Worm (Caenorhabditis elegans) whole organism, L1 larva: Measurements from ENCODE around the gene ceh-91.

Experiments
- C04F5.9 ChIP-seq: sonication (generic microtip); optimal IDR thresholded peaks from 2 replicates; lab custom pipeline; 2016; ENCODE audit warnings: missing genetic modification characterization, missing compliant biosample characterization
- F16B12.6 ChIP-seq: fragments of 150-350 bp; optimal IDR thresholded peaks from 2 replicates; lab custom pipeline; 2014; ENCODE audit warnings: missing biosample characterization, missing genetic modification characterization
- alr-1 ChIP-seq: fragments of 200-800 bp; sonication (Bioruptor generic); optimal IDR thresholded peaks from 2 replicates; lab custom pipeline; 2018; ENCODE audit warnings: borderline replicate concordance, mild to moderate bottlenecking, missing genetic modification characterization, missing compliant biosample characterization
- blmp-1 ChIP-seq: fragments of 150-350 bp; optimal IDR thresholded peaks from 2 replicates; lab custom pipeline; 2014; ENCODE audit warnings: missing biosample characterization, missing genetic modification characterization
- ceh-63 ChIP-seq: fragments of 200-800 bp; sonication (Bioruptor generic); optimal IDR thresholded peaks from 2 replicates; lab custom pipeline; 2018; ENCODE audit warnings: mild to moderate bottlenecking, missing genetic modification characterization, missing compliant biosample characterization
- ceh-82 ChIP-seq, 3 experiments: fragments of 150-350 bp in 1 of 3; sonication (generic microtip) in 2 of 3; optimal IDR thresholded peaks; 2 replicates each; lab custom pipeline; 2014 to 2017; ENCODE audit warnings: missing biosample characterization in 3 of 3, missing genetic modification characterization in 3 of 3
- ceh-90 ChIP-seq: sonication (generic microtip); optimal IDR thresholded peaks from 2 replicates; lab custom pipeline; 2016; ENCODE audit warnings: missing genetic modification characterization, missing compliant biosample characterization
- ces-1 ChIP-seq: fragments of 150-350 bp; optimal IDR thresholded peaks from 2 replicates; lab custom pipeline; 2014; ENCODE audit warnings: missing biosample characterization, missing genetic modification reagents, missing genetic modification characterization
- dsc-1 ChIP-seq: sonication (generic microtip); optimal IDR thresholded peaks from 2 replicates; lab custom pipeline; 2016; ENCODE audit warnings: mild to moderate bottlenecking, missing genetic modification characterization, missing compliant biosample characterization
- egl-13 ChIP-seq: sonication (generic microtip); optimal IDR thresholded peaks from 2 replicates; lab custom pipeline; 2016; ENCODE audit warnings: missing genotype, missing genetic modification reagents, missing genetic modification characterization, missing compliant biosample characterization
- elt-3 ChIP-seq, 6 experiments: fragments of 150-350 bp in 1 of 6; sonication (generic microtip); optimal IDR thresholded peaks; 2 replicates each; lab custom pipeline; 2017 to 2018; ENCODE audit warnings: missing biosample characterization in 6 of 6, missing genetic modification characterization in 6 of 6, inconsistent platforms in 1 of 6
- fkh-10 ChIP-seq: sonication (generic microtip); optimal IDR thresholded peaks from 2 replicates; lab custom pipeline; 2017; ENCODE audit warnings: missing biosample characterization, missing genetic modification reagents, missing genetic modification characterization
- fkh-4 ChIP-seq: sonication (generic microtip); optimal IDR thresholded peaks from 2 replicates; lab custom pipeline; 2016; ENCODE audit warnings: missing compliant biosample characterization, missing genetic modification characterization, borderline replicate concordance
- fkh-8 ChIP-seq: sonication (generic microtip); optimal IDR thresholded peaks from 2 replicates; lab custom pipeline; 2016; ENCODE audit warnings: mild to moderate bottlenecking, missing genetic modification characterization, missing compliant biosample characterization
- grh-1 ChIP-seq: fragments of 200-800 bp; sonication (Bioruptor generic); IDR thresholded peaks from 2 replicates; pipeline ENCODE4 v1.3.6; 2022; ENCODE audit warnings: missing genetic modification reagents, missing genetic modification characterization, missing compliant biosample characterization
- lin-13 ChIP-seq: fragments of 150-350 bp; optimal IDR thresholded peaks from 2 replicates; lab custom pipeline; 2014; ENCODE audit warnings: missing biosample characterization, missing genetic modification reagents, missing genetic modification characterization
- lin-15B ChIP-seq: fragments of 150-350 bp; sonication (generic microtip); optimal IDR thresholded peaks from 3 replicates; lab custom pipeline; 2014; ENCODE audit warnings: missing biosample characterization, missing genetic modification characterization
- lin-35 ChIP-seq, 2 experiments: fragments of 150-350 bp; optimal IDR thresholded peaks; 2 replicates each; lab custom pipeline; 2014; ENCODE audit warnings: missing biosample characterization in 2 of 2, missing genetic modification characterization in 2 of 2, missing genetic modification reagents in 2 of 2
- lir-3 ChIP-seq: sonication (generic microtip); optimal IDR thresholded peaks from 2 replicates; lab custom pipeline; 2016; ENCODE audit warnings: mild to moderate bottlenecking, missing genetic modification characterization, moderate library complexity, missing compliant biosample characterization; ENCODE audit not compliant: poor library complexity
- nhr-19 ChIP-seq: fragments of 200-800 bp; sonication (Bioruptor generic); conservative IDR thresholded peaks from 2 replicates; pipeline ENCODE4 v1.3.6; 2022; ENCODE audit warnings: missing genetic modification characterization, missing compliant biosample characterization
- nhr-237 ChIP-seq: fragments of 150-350 bp; optimal IDR thresholded peaks from 2 replicates; lab custom pipeline; 2014; ENCODE audit warnings: missing biosample characterization, missing genetic modification characterization
- nhr-28 ChIP-seq: fragments of 150-350 bp; optimal IDR thresholded peaks from 2 replicates; lab custom pipeline; 2014; ENCODE audit warnings: missing biosample characterization, missing genetic modification characterization
- nhr-77 ChIP-seq: fragments of 150-350 bp; optimal IDR thresholded peaks from 2 replicates; lab custom pipeline; 2014; ENCODE audit warnings: missing biosample characterization, missing genetic modification characterization
- nhr-84 ChIP-seq: sonication (generic microtip); optimal IDR thresholded peaks from 2 replicates; lab custom pipeline; 2017; ENCODE audit warnings: missing biosample characterization, missing genetic modification characterization
- nhr-85 ChIP-seq: sonication (generic microtip); peaks from one replicate; lab custom pipeline; 2016; ENCODE audit warnings: missing genetic modification characterization, inconsistent platforms, missing compliant biosample characterization
- nhr-90 ChIP-seq: sonication (generic microtip); optimal IDR thresholded peaks from 2 replicates; lab custom pipeline; 2016; ENCODE audit warnings: mild to moderate bottlenecking, missing genetic modification characterization, missing compliant biosample characterization; ENCODE audit not compliant: poor library complexity
- pax-3 ChIP-seq: fragments of 200-800 bp; sonication (Bioruptor generic); optimal IDR thresholded peaks from 2 replicates; lab custom pipeline; 2018; ENCODE audit warnings: mild to moderate bottlenecking, missing genetic modification characterization, moderate library complexity, missing compliant biosample characterization
- pqm-1 ChIP-seq: sonication (generic microtip); optimal IDR thresholded peaks from 3 replicates; lab custom pipeline; 2017; ENCODE audit warnings: missing biosample characterization, missing genetic modification characterization
- skn-1 ChIP-seq: fragments of 150-350 bp; optimal IDR thresholded peaks from 2 replicates; lab custom pipeline; 2014; ENCODE audit warnings: missing biosample characterization, missing genetic modification characterization
- sox-4 ChIP-seq: sonication (generic microtip); optimal IDR thresholded peaks from 2 replicates; lab custom pipeline; 2016; ENCODE audit warnings: missing genetic modification characterization, missing compliant biosample characterization
- swsn-7 ChIP-seq: sonication (generic microtip); optimal IDR thresholded peaks from 2 replicates; lab custom pipeline; 2016; ENCODE audit warnings: missing genetic modification characterization, missing compliant biosample characterization
- unc-130 ChIP-seq: fragments of 150-350 bp; optimal IDR thresholded peaks from 2 replicates; lab custom pipeline; 2017; ENCODE audit warnings: missing biosample characterization, missing genetic modification characterization, inconsistent platforms
- unc-30 ChIP-seq: sonication (generic microtip); optimal IDR thresholded peaks from 2 replicates; lab custom pipeline; 2017; ENCODE audit warnings: missing biosample characterization, missing genetic modification characterization
- unc-62 ChIP-seq: fragments of 150-350 bp; optimal IDR thresholded peaks from 2 replicates; lab custom pipeline; 2014; ENCODE audit warnings: missing biosample characterization, missing genetic modification reagents, missing genetic modification characterization
- unc-86 ChIP-seq: sonication (generic microtip); optimal IDR thresholded peaks from 2 replicates; lab custom pipeline; 2016; ENCODE audit warnings: missing genetic modification characterization, missing compliant biosample characterization
- unc-98 ChIP-seq: fragments of 200-800 bp; sonication (Bioruptor generic); IDR thresholded peaks from 2 replicates; pipeline ENCODE4 v1.3.6; 2022; ENCODE audit warnings: missing genetic modification characterization, missing compliant biosample characterization
- vab-15 ChIP-seq: sonication (generic microtip); optimal IDR thresholded peaks from 2 replicates; lab custom pipeline; 2017; ENCODE audit warnings: missing genotype, mild to moderate bottlenecking, missing genetic modification characterization, missing compliant biosample characterization
- ztf-4 ChIP-seq: fragments of 150-350 bp; optimal IDR thresholded peaks from 2 replicates; lab custom pipeline; 2014; ENCODE audit warnings: missing biosample characterization, missing genetic modification characterization

The ceh-91 gene

DNA sequence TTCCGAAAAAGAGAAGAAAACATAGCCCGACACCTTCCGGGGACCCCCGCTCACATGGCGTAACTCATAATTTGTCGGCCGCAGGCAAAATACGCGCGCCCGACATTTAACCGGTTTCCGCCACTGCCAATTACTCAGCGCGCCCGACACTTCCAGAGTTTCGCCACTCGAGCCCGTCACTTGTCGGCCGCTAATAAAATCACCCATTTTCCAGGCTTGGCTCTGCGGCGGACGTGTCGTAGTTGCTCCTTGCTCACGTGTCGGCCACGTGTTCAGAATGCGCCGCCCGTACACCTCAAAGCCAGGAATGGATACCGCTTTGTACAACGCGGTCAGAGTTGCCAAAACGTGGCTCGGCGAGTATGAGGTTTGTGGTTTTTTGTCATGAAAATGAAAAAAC is 11.1 kb downstream of the ceh-91 start:
- TF ChIP-seq skn-1 (tag; lab: Kevin White, UChicago) (no peak), nhr-77 (tag; lab: Kevin White, UChicago) (no peak), nhr-19 (GFP tag; lab: Robert Waterston, UW) (no peak), ceh-82 (tag; optimal IDR thresholded peaks at IDR 0.05; lab: Kevin White, UChicago) (no peak), vab-15 (tag; lab: Kevin White, UChicago) (no peak), fkh-8 (tag; lab: Kevin White, UChicago) (no peak), lin-15B (tag; lab: Kevin White, UChicago) (no peak)
- TF ChIP-seq, all 84 proteins: peak for 0

DNA sequence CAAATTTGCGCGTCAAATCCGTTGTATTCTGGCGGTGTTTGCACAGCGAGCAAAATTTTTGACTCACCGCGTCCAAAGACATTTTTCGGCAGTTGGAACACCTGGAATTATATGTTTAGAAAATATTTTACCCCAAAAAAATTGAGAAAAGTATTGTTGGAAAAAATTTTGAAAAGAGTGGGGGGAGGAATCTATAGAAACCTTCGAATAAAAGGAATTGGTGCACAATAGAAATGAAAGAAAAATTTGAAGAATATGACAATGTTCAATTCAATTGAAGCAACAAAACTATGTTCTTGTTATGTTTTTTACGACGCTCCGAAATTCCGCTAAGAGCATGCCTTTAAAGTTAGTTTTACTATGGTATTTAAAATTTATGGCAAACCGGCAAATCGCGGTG is 12.8 kb downstream of the ceh-91 start, which contains the start of gene Y66A7A.7:
Gene Y66A7A.7 (minus strand): TSS at position 101 of the 400 bp plus-strand sequence.
- TF ChIP-seq lir-3 (tag; lab: Kevin White, UChicago) (no peak), lin-13 (GFP tag; lab: Kevin White, UChicago) (no peak), sox-4 (tag; lab: Kevin White, UChicago) (no peak), fkh-8 (tag; lab: Kevin White, UChicago) (no peak), unc-130 (tag; lab: Kevin White, UChicago) (no peak), alr-1 (tag; lab: Kevin White, UChicago) (no peak), C04F5.9 (no peak), ces-1 (GFP tag; lab: Kevin White, UChicago) (no peak), fkh-4 (tag; lab: Kevin White, UChicago) (no peak), unc-30 (tag; lab: Kevin White, UChicago) (no peak), lin-35 (GFP tag; optimal IDR thresholded peaks at IDR 0.05; lab: Kevin White, UChicago) (no peak), skn-1 (tag; lab: Kevin White, UChicago) (no peak), unc-62 (no peak), ceh-82 (tag; optimal IDR thresholded peaks at IDR 0.05; lab: Kevin White, UChicago) (no peak), swsn-7 (no peak), F16B12.6 (tag; lab: Kevin White, UChicago) (no peak), nhr-237 (tag; lab: Kevin White, UChicago) (no peak), nhr-85 (tag; lab: Kevin White, UChicago) (no peak), egl-13 (tag; lab: Kevin White, UChicago) (no peak)

- TF ChIP-seq ceh-90 (tag; lab: Kevin White, UChicago) (no peak), ztf-4 (no peak), fkh-10 (GFP tag; lab: Kevin White, UChicago) (no peak), lin-35 (GFP tag; optimal IDR thresholded peaks at IDR 0.05; lab: Kevin White, UChicago) (no peak), pqm-1 (tag; lab: Kevin White, UChicago) (no peak), unc-98 (GFP tag; lab: Robert Waterston, UW) (no peak), unc-86 (no peak), lir-3 (tag; lab: Kevin White, UChicago) (no peak), unc-62 (no peak), swsn-7 (no peak), nhr-84 (tag; lab: Kevin White, UChicago) (no peak), grh-1 (GFP tag; lab: Robert Waterston, UW) (no peak), nhr-28 (tag; lab: Kevin White, UChicago) (no peak), ceh-63 (no peak), unc-130 (tag; lab: Kevin White, UChicago) (no peak), egl-13 (tag; lab: Kevin White, UChicago) (no peak), ceh-82 (tag; optimal IDR thresholded peaks at IDR 0.05; lab: Kevin White, UChicago) (no peak), dsc-1 (tag; lab: Kevin White, UChicago) (no peak)
Measured at ce11 chrIII:11631111-11631510, 14.6 kb downstream of the ceh-91 start.

DNA sequence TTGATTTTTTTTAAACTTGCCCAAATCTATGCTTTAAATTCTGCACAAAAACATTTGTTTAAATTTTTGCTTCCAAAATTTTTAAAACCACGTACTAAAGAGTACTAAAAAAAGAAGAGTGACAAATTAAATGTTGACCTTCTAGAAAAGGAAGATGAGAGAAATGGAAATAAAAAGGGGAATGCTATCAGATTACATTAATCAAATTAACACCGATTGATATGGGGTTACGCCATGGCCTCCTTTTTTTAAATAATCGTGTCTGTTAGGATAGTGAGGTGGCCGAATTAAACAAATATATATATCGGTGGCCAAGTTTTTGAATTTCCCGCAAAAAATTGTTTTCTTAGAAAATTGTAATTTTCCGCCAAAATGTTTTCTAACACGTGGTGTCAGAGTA is 15.8 kb downstream of the ceh-91 start:
- TF ChIP-seq elt-3 (tag; optimal IDR thresholded peaks at IDR 0.05; lab: Kevin White, UChicago), result peak in 1 of 6 experiments; percentile 77
- TF ChIP-seq blmp-1 (tag; lab: Kevin White, UChicago), result peak; percentile 25
- no peak for TF ChIP-seq nhr-90 (tag; lab: Kevin White, UChicago)
- no peak for TF ChIP-seq nhr-28 (tag; lab: Kevin White, UChicago)
- no peak for TF ChIP-seq lin-15B (tag; lab: Kevin White, UChicago)
- no peak for TF ChIP-seq pax-3 (tag; lab: Kevin White, UChicago)
